Fruit fly (Drosophila melanogaster) whole organism, embryonic: ENCODE data around the gene CG34180.

Source experiments
- Awh ChIP-seq: fragments of 200-800 bp; sonication (Bioruptor generic); IDR thresholded peaks from 2 replicates; pipeline ENCODE4, ENCODE4 v1.3.6; 2022; ENCODE audit warnings: missing biosample characterization, missing genetic modification characterization
- BEAF-32 ChIP-seq: fragments of 200-800 bp; sonication (Bioruptor generic); optimal IDR thresholded peaks from 3 replicates; lab custom pipeline; 2017; ENCODE audit warnings: missing biosample characterization, missing genetic modification characterization, mild to moderate bottlenecking, moderate library complexity, missing genetic modification reagents
- Blimp-1 ChIP-seq: fragments of 200-800 bp; sonication (Bioruptor generic); optimal IDR thresholded peaks from 3 replicates; lab custom pipeline; 2018; ENCODE audit warnings: missing biosample characterization, missing genetic modification characterization, mild to moderate bottlenecking, moderate library complexity, missing genetic modification reagents
- CG10147 ChIP-seq: fragments of 200-800 bp; sonication (Bioruptor generic); optimal IDR thresholded peaks from 2 replicates; lab custom pipeline; 2019; ENCODE audit warnings: missing biosample characterization, mild to moderate bottlenecking, missing genetic modification characterization, moderate library complexity
- CG12104 ChIP-seq: fragments of 200-800 bp; sonication (Bioruptor generic); optimal IDR thresholded peaks from 3 replicates; lab custom pipeline; 2016; ENCODE audit warnings: missing biosample characterization, missing genetic modification characterization
- CG13296 ChIP-seq: fragments of 200-800 bp; sonication (Bioruptor generic); optimal IDR thresholded peaks from 3 replicates; lab custom pipeline; 2018; ENCODE audit warnings: missing biosample characterization, mild to moderate bottlenecking, missing genetic modification characterization
- CG14667 ChIP-seq: fragments of 200-800 bp; sonication (Bioruptor generic); IDR thresholded peaks from 2 replicates; pipeline ENCODE4 v1.3.6; 2022; ENCODE audit warnings: missing biosample characterization, missing genetic modification characterization
- CG14965 ChIP-seq: fragments of 200-800 bp; sonication (Bioruptor generic); optimal IDR thresholded peaks from 2 replicates; lab custom pipeline; 2016; ENCODE audit warnings: missing biosample characterization, missing genetic modification characterization, borderline replicate concordance
- CG16813 ChIP-seq: fragments of 200-800 bp; sonication (Bioruptor generic); IDR thresholded peaks from 3 replicates; pipeline ENCODE4 v1.3.6; 2022; ENCODE audit warnings: missing biosample characterization, missing genetic modification characterization; ENCODE audit not compliant: partially characterized antibody
- CG17385 ChIP-seq: fragments of 200-800 bp; sonication (Bioruptor generic); optimal IDR thresholded peaks from 3 replicates; lab custom pipeline; 2018; ENCODE audit warnings: missing biosample characterization, mild to moderate bottlenecking, missing genetic modification characterization
- CG17568 ChIP-seq: fragments of 200-800 bp; sonication (Bioruptor generic); optimal IDR thresholded peaks from 2 replicates; lab custom pipeline; 2018; ENCODE audit warnings: missing biosample characterization, mild to moderate bottlenecking, missing genetic modification characterization, moderate library complexity
- CG17802 ChIP-seq: fragments of 200-800 bp; sonication (Bioruptor generic); optimal IDR thresholded peaks from 2 replicates; lab custom pipeline; 2018; ENCODE audit warnings: missing biosample characterization, mild to moderate bottlenecking, missing genetic modification characterization, moderate library complexity
- CG2116 ChIP-seq: fragments of 200-800 bp; sonication (Bioruptor generic); optimal IDR thresholded peaks from 3 replicates; lab custom pipeline; 2018; ENCODE audit warnings: missing biosample characterization, mild to moderate bottlenecking, missing genetic modification characterization
- CG30020 ChIP-seq: fragments of 200-800 bp; optimal IDR thresholded peaks from 2 replicates; lab custom pipeline; 2019; ENCODE audit warnings: missing biosample characterization, mild to moderate bottlenecking, missing genetic modification characterization, moderate library complexity
- CG33213 ChIP-seq: fragments of 200-800 bp; sonication (Bioruptor generic); optimal IDR thresholded peaks from 3 replicates; lab custom pipeline; 2016; ENCODE audit warnings: missing biosample characterization, missing genetic modification characterization
- CG34376 ChIP-seq: fragments of 200-800 bp; sonication (Bioruptor generic); optimal IDR thresholded peaks from 2 replicates; lab custom pipeline; 2018; ENCODE audit warnings: missing biosample characterization, mild to moderate bottlenecking, missing genetic modification characterization
- CG4282 ChIP-seq: fragments of 200-800 bp; sonication (Bioruptor generic); optimal IDR thresholded peaks from 2 replicates; lab custom pipeline; 2016; ENCODE audit warnings: missing biosample characterization, missing genetic modification characterization
- CG5180 ChIP-seq: fragments of 200-800 bp; sonication (Bioruptor generic); optimal IDR thresholded peaks from 3 replicates; lab custom pipeline; 2017; ENCODE audit warnings: missing biosample characterization, missing genetic modification characterization, mild to moderate bottlenecking, moderate library complexity, missing genetic modification reagents
- CG6272 ChIP-seq: fragments of 200-800 bp; sonication (Bioruptor generic); IDR thresholded peaks from 2 replicates; pipeline ENCODE4 v1.3.6; 2022; ENCODE audit warnings: missing biosample characterization, missing genetic modification characterization
- CG6765 ChIP-seq: fragments of 200-800 bp; sonication (Bioruptor generic); optimal IDR thresholded peaks from 3 replicates; lab custom pipeline; 2017; ENCODE audit warnings: missing biosample characterization, mild to moderate bottlenecking, missing genetic modification characterization
- CG8089 ChIP-seq: fragments of 200-800 bp; sonication (Bioruptor generic); optimal IDR thresholded peaks from 3 replicates; lab custom pipeline; 2016; ENCODE audit warnings: missing biosample characterization, missing genetic modification characterization
- CG8281 ChIP-seq: fragments of 200-800 bp; sonication (Bioruptor generic); optimal IDR thresholded peaks from 2 replicates; lab custom pipeline; 2018; ENCODE audit warnings: missing biosample characterization, mild to moderate bottlenecking, missing genetic modification characterization, moderate library complexity
- CG8388 ChIP-seq: fragments of 200-800 bp; sonication (Bioruptor generic); optimal IDR thresholded peaks from 2 replicates; lab custom pipeline; 2019; ENCODE audit warnings: missing biosample characterization, mild to moderate bottlenecking, missing genetic modification characterization, moderate library complexity
- CG9609 ChIP-seq: fragments of 200-800 bp; sonication (Bioruptor generic); optimal IDR thresholded peaks from 3 replicates; lab custom pipeline; 2016; ENCODE audit warnings: missing biosample characterization, missing genetic modification characterization
- Dref ChIP-seq: fragments of 200-800 bp; sonication (Bioruptor generic); IDR thresholded peaks from 2 replicates; pipeline ENCODE4 v1.3.6; 2022; ENCODE audit warnings: missing biosample characterization, missing genetic modification characterization
- Elba2 ChIP-seq: fragments of 200-800 bp; sonication (Bioruptor generic); optimal IDR thresholded peaks from 3 replicates; lab custom pipeline; 2016; ENCODE audit warnings: missing biosample characterization, missing genetic modification characterization
- Fer1 ChIP-seq: fragments of 200-800 bp; sonication (Bioruptor generic); optimal IDR thresholded peaks from 2 replicates; lab custom pipeline; 2017; ENCODE audit warnings: missing biosample characterization, mild to moderate bottlenecking, missing genetic modification characterization
- Fer3 ChIP-seq: fragments of 200-800 bp; sonication (Bioruptor generic); optimal IDR thresholded peaks from 2 replicates; lab custom pipeline; 2018; ENCODE audit warnings: missing biosample characterization, mild to moderate bottlenecking, missing genetic modification characterization, moderate library complexity
- HLH54F ChIP-seq: fragments of 200-800 bp; sonication (Bioruptor generic); optimal IDR thresholded peaks from 3 replicates; lab custom pipeline; 2016; ENCODE audit warnings: missing biosample characterization, missing genetic modification characterization
- Lim3 ChIP-seq: fragments of 200-800 bp; sonication (Bioruptor generic); IDR thresholded peaks from 2 replicates; pipeline ENCODE4 v1.3.6; 2022; ENCODE audit warnings: missing biosample characterization, missing genetic modification characterization
- Pdp1 ChIP-seq, 2 experiments: fragments of 200-800 bp; sonication (Bioruptor generic); optimal IDR thresholded peaks; 3 replicates each; lab custom pipeline; 2016; ENCODE audit warnings: missing biosample characterization in 2 of 2, missing genetic modification characterization in 2 of 2, mild to moderate bottlenecking in 1 of 2, moderate library complexity in 1 of 2
- Usf ChIP-seq: fragments of 200-800 bp; sonication (Bioruptor generic); optimal IDR thresholded peaks from 2 replicates; lab custom pipeline; 2017; ENCODE audit warnings: missing genotype, missing biosample characterization, missing genetic modification characterization
- ap ChIP-seq: fragments of 200-800 bp; sonication (Bioruptor generic); IDR thresholded peaks from 2 replicates; pipeline ENCODE4 v1.3.6; 2022; ENCODE audit warnings: missing biosample characterization, missing genetic modification characterization
- gce ChIP-seq: fragments of 200-800 bp; sonication (Bioruptor generic); IDR thresholded peaks from 3 replicates; pipeline ENCODE4 v1.3.6; 2022; ENCODE audit warnings: missing biosample characterization, missing genetic modification characterization
- gcm2 ChIP-seq: fragments of 200-800 bp; sonication (Bioruptor generic); optimal IDR thresholded peaks from 2 replicates; lab custom pipeline; 2016; ENCODE audit warnings: missing biosample characterization, missing genetic modification characterization
- gro ChIP-seq: fragments of 200-800 bp; sonication (Bioruptor generic); optimal IDR thresholded peaks from 2 replicates; lab custom pipeline; 2016; ENCODE audit warnings: missing biosample characterization, missing genetic modification characterization
- gsb-n ChIP-seq: fragments of 200-800 bp; sonication (Bioruptor generic); optimal IDR thresholded peaks from 3 replicates; lab custom pipeline; 2018; ENCODE audit warnings: missing biosample characterization, mild to moderate bottlenecking, missing genetic modification characterization
- lov ChIP-seq, 2 experiments: fragments of 200-800 bp in 1 of 2; fragments of >200 bp in 1 of 2; sonication (Bioruptor generic) in 1 of 2; IDR thresholded peaks in 1 of 2; optimal IDR thresholded peaks in 1 of 2; 2 replicates in 1 of 2; 3 replicates in 1 of 2; pipeline versions ENCODE4 v1.3.6 to Lab custom; 2017 to 2022; ENCODE audit warnings: missing biosample characterization in 1 of 2, missing genetic modification characterization in 1 of 2
- luna ChIP-seq: fragments of 200-800 bp; sonication (Bioruptor generic); optimal IDR thresholded peaks from 2 replicates; lab custom pipeline; 2016; ENCODE audit warnings: missing biosample characterization, missing genetic modification characterization
- pho ChIP-seq: fragments of 200-800 bp; sonication (Bioruptor generic); optimal IDR thresholded peaks from 2 replicates; lab custom pipeline; 2016; ENCODE audit warnings: missing biosample characterization, missing genetic modification characterization
- psq ChIP-seq: fragments of 200-800 bp; sonication (Bioruptor generic); optimal IDR thresholded peaks from 2 replicates; lab custom pipeline; 2017; ENCODE audit warnings: missing biosample characterization, missing genetic modification characterization
- pum ChIP-seq: fragments of 200-800 bp; sonication (Bioruptor generic); optimal IDR thresholded peaks from 2 replicates; lab custom pipeline; 2016; ENCODE audit warnings: missing biosample characterization, missing genetic modification characterization
- sc ChIP-seq, 3 experiments: fragments of >200 bp in 2 of 3; fragments of 200-800 bp in 1 of 3; sonication (Bioruptor generic) in 1 of 3; optimal IDR thresholded peaks; 2 replicates in 2 of 3; 3 replicates in 1 of 3; lab custom pipeline; 2017; ENCODE audit warnings: mild to moderate bottlenecking in 1 of 3, missing biosample characterization in 1 of 3, missing genetic modification characterization in 1 of 3, missing genetic modification reagents in 1 of 3
- seq ChIP-seq: fragments of 200-800 bp; sonication (Bioruptor generic); IDR thresholded peaks from 2 replicates; pipeline ENCODE4 v1.3.6; 2022; ENCODE audit warnings: missing biosample characterization, missing genetic modification characterization
- sim ChIP-seq: fragments of 200-800 bp; sonication (Bioruptor generic); IDR thresholded peaks from 2 replicates; pipeline ENCODE4 v1.3.6; 2022; ENCODE audit warnings: missing biosample characterization, missing genetic modification characterization
- ttk ChIP-seq: fragments of 200-800 bp; sonication (Bioruptor generic); IDR thresholded peaks from 2 replicates; pipeline ENCODE4 v2.1.2; 2022; ENCODE audit warnings: missing biosample characterization, missing genetic modification characterization
- vfl ChIP-seq: fragments of 200-800 bp; sonication (Bioruptor generic); optimal IDR thresholded peaks from 2 replicates; lab custom pipeline; 2016; ENCODE audit warnings: missing biosample characterization, missing genetic modification characterization

The CG34180 gene

dm6 chr2L:6088371-6089365 lies 28.4 kb downstream of the CG34180 start (continued):
- TF ChIP-seq CG30020 (tag; lab: Kevin White, UChicago), result no peak
- TF ChIP-seq Pdp1 (GFP tag; optimal IDR thresholded peaks at IDR 0.05; lab: Kevin White, UChicago), result peak in 1 of 2 experiments; percentile 64
- TF ChIP-seq Usf (GFP tag; lab: Kevin White, UChicago), result peak; percentile 1
- peak; percentile 97 for TF ChIP-seq Blimp-1 (GFP tag; lab: Kevin White, UChicago)
- TF ChIP-seq ap (GFP tag; lab: Robert Waterston, UW), result no peak
- peak; percentile 2 for TF ChIP-seq CG13296 (GFP tag; lab: Kevin White, UChicago)
- TF ChIP-seq CG34376 (GFP tag; lab: Kevin White, UChicago), result peak; percentile 58
- TF ChIP-seq Lim3 (GFP tag; lab: Robert Waterston, UW), result no peak
- TF ChIP-seq CG17802 (tag; lab: Kevin White, UChicago), result no peak
- TF ChIP-seq CG17568 (GFP tag; lab: Kevin White, UChicago), result peak; percentile 51
- TF ChIP-seq Dref (GFP tag; lab: Robert Waterston, UW), result no peak
- no peak for TF ChIP-seq CG33213 (GFP tag; lab: Kevin White, UChicago)
- TF ChIP-seq gro (GFP tag; lab: Kevin White, UChicago), result peak; percentile 55
- peak; percentile 62; the same call in 1 of the 2 replicates for TF ChIP-seq seq (GFP tag; lab: Robert Waterston, UW)
- TF ChIP-seq sc (optimal IDR thresholded peaks at IDR 0.05; lab: Kevin White, UChicago), result no peak
- TF ChIP-seq sc (GFP tag; optimal IDR thresholded peaks at IDR 0.05; lab: Kevin White, UChicago), result peak; percentile 25
- no peak for TF ChIP-seq CG6272 (GFP tag; lab: Robert Waterston, UW)
- TF ChIP-seq CG5180 (GFP tag; lab: Kevin White, UChicago), result peak; percentile 65
- no peak for TF ChIP-seq CG2116 (GFP tag; lab: Kevin White, UChicago)
- TF ChIP-seq luna (GFP tag; lab: Kevin White, UChicago), result no peak
- TF ChIP-seq CG8281 (tag; lab: Kevin White, UChicago), result peak; percentile 39
- TF ChIP-seq CG9609 (GFP tag; lab: Kevin White, UChicago), result no peak
- TF ChIP-seq vfl (GFP tag; lab: Kevin White, UChicago), result no peak
- peak; percentile 34; the same call in 1 of the 2 replicates for TF ChIP-seq sim (GFP tag; lab: Robert Waterston, UW)
- TF ChIP-seq CG14667 (GFP tag; lab: Robert Waterston, UW), result no peak
- peak; percentile 30 for TF ChIP-seq Fer1
- TF ChIP-seq Fer3 (tag; lab: Kevin White, UChicago), result no peak
- TF ChIP-seq CG6765 (GFP tag; lab: Kevin White, UChicago), result peak; percentile 38
- TF ChIP-seq CG8089 (GFP tag; lab: Kevin White, UChicago), result no peak
- TF ChIP-seq ttk (GFP tag; lab: Robert Waterston, UW), result peak; percentile 18; the same call in 1 of the 2 replicates
- no peak for TF ChIP-seq CG10147 (GFP tag; lab: Kevin White, UChicago)
- TF ChIP-seq CG12104, result no peak
- no peak for TF ChIP-seq gcm2 (GFP tag; lab: Kevin White, UChicago)
- no peak for TF ChIP-seq psq (GFP tag; lab: Kevin White, UChicago)
- peak; percentile 38 for TF ChIP-seq CG8388 (GFP tag; lab: Kevin White, UChicago)
- TF ChIP-seq CG14965 (GFP tag; lab: Kevin White, UChicago), result no peak
- TF ChIP-seq Awh (GFP tag; lab: Robert Waterston, UW), result peak; percentile 55; the same call in 1 of the 2 replicates
- TF ChIP-seq HLH54F (GFP tag; lab: Kevin White, UChicago), result no peak
- TF ChIP-seq BEAF-32 (GFP tag; lab: Kevin White, UChicago), result no peak
- TF ChIP-seq CG4282 (GFP tag; lab: Kevin White, UChicago), result peak; percentile 34
- TF ChIP-seq gsb-n, result no peak
- TF ChIP-seq CG17385 (GFP tag; lab: Kevin White, UChicago), result peak; percentile 100
- TF ChIP-seq gce (GFP tag; lab: Robert Waterston, UW), result peak; percentile 77; the same call in 2 of the 3 replicates
- TF ChIP-seq Elba2, result peak; percentile 59
- TF ChIP-seq pho, result peak; percentile 8
- TF ChIP-seq lov (optimal IDR thresholded peaks at IDR 0.05; lab: Kevin White, UChicago), result no peak
- peak; percentile 74; the same call in 1 of the 3 replicates for TF ChIP-seq lov (GFP tag; IDR thresholded peaks at IDR 0.05; lab: Robert Waterston, UW)
- TF ChIP-seq pum (GFP tag; lab: Kevin White, UChicago), result no peak
- peak; percentile 44; the same call in 1 of the 3 replicates for TF ChIP-seq CG16813 (GFP tag; lab: Robert Waterston, UW)
